Fruit fly (Drosophila melanogaster) whole organism, adult: ENCODE data around the gene grsm.

Experiments used
- CG12768 ChIP-seq: fragments of 200-800 bp; sonication (Bioruptor generic); optimal IDR thresholded peaks from 2 replicates; lab custom pipeline; 2017; ENCODE audit warnings: missing biosample characterization, missing genetic modification characterization, mild to moderate bottlenecking, moderate library complexity, missing genetic modification reagents
- CG1620 ChIP-seq: fragments of 200-800 bp; sonication (Bioruptor generic); optimal IDR thresholded peaks from 2 replicates; lab custom pipeline; 2016; ENCODE audit warnings: missing biosample characterization, missing genetic modification characterization
- CG33017 ChIP-seq: fragments of 200-800 bp; sonication (Bioruptor generic); optimal IDR thresholded peaks from 2 replicates; lab custom pipeline; 2018; ENCODE audit warnings: missing biosample characterization, mild to moderate bottlenecking, missing genetic modification characterization, moderate library complexity
- CG5204 ChIP-seq: fragments of 200-800 bp; sonication (Bioruptor generic); optimal IDR thresholded peaks from 2 replicates; lab custom pipeline; 2016; ENCODE audit warnings: missing biosample characterization, missing genetic modification characterization
- Clk ChIP-seq: fragments of 200-800 bp; sonication (Bioruptor generic); optimal IDR thresholded peaks from 2 replicates; lab custom pipeline; 2017; ENCODE audit warnings: missing biosample characterization, missing genetic modification characterization
- Crg-1 ChIP-seq: fragments of 200-800 bp; sonication (Bioruptor generic); optimal IDR thresholded peaks from 2 replicates; lab custom pipeline; 2016; ENCODE audit warnings: missing biosample characterization, missing genetic modification characterization
- Hr96 ChIP-seq: fragments of 200-800 bp; sonication (Bioruptor generic); optimal IDR thresholded peaks from 2 replicates; lab custom pipeline; 2016; ENCODE audit warnings: missing biosample characterization, missing genetic modification characterization
- bab1 ChIP-seq: fragments of 200-800 bp; sonication (Bioruptor generic); optimal IDR thresholded peaks from 3 replicates; lab custom pipeline; 2019; ENCODE audit warnings: missing biosample characterization, mild to moderate bottlenecking, missing genetic modification characterization, moderate library complexity
- cic ChIP-seq: fragments of 200-800 bp; sonication (Bioruptor generic); optimal IDR thresholded peaks from 2 replicates; lab custom pipeline; 2017; ENCODE audit warnings: missing biosample characterization, mild to moderate bottlenecking, missing genetic modification characterization, moderate library complexity
- cnc ChIP-seq, 2 experiments: fragments of >200 bp; optimal IDR thresholded peaks; 2 replicates each; lab custom pipeline; 2017
- kay ChIP-seq: fragments of 200-800 bp; sonication (Bioruptor generic); peaks from one replicate; lab custom pipeline; 2016; ENCODE audit warnings: missing biosample characterization, missing genetic modification characterization, borderline replicate concordance

- TF ChIP-seq bab1 (GFP tag; lab: Kevin White, UChicago) (no peak), CG12768 (no peak), Crg-1 (GFP tag; lab: Kevin White, UChicago) (no peak), kay (GFP tag; lab: Kevin White, UChicago) (no peak), Hr96 (GFP tag; lab: Kevin White, UChicago) (peak; percentile 41), CG5204 (GFP tag; lab: Kevin White, UChicago) (no peak), Clk (GFP tag; lab: Kevin White, UChicago) (no peak), CG33017 (tag; lab: Kevin White, UChicago) (no peak), cic (GFP tag; lab: Kevin White, UChicago) (no peak), CG1620 (GFP tag; lab: Kevin White, UChicago) (peak; percentile 9), cnc (optimal IDR thresholded peaks at IDR 0.05; lab: Kevin White, UChicago) (no peak)
Measured at dm6 chr3R:12980628-12981219, 13.2 kb upstream of the grsm start, which contains the start of gene Paip2.
